Fruit fly (Drosophila melanogaster): ENCODE data around the gene Mnt.

Mnt gene

dm6 chrX:3740725-3741440, 69.3 kb downstream of the Mnt start (continued):
- TF ChIP-seq CG5180 (GFP tag; optimal IDR thresholded peaks at IDR 0.05) (peak; percentile 69), CG31441 (GFP tag; IDR thresholded peaks at IDR 0.05) (no peak), slp2 (GFP tag; optimal IDR thresholded peaks at IDR 0.05) (no peak), schlank (tag; optimal IDR thresholded peaks at IDR 0.05) (no peak), gce (GFP tag; IDR thresholded peaks at IDR 0.05) (peak; percentile 45; the same call in 1 of the 3 replicates), CG7271 (tag; optimal IDR thresholded peaks at IDR 0.05) (no peak), C15 (GFP tag; IDR thresholded peaks at IDR 0.05) (no peak), so (GFP tag; IDR thresholded peaks at IDR 0.05) (peak; percentile 54; the same call in 1 of the 3 replicates), Nf-YC (tag; optimal IDR thresholded peaks at IDR 0.05) (no peak), Eip74EF (GFP tag; optimal IDR thresholded peaks at IDR 0.05) (no peak), GATAe (GFP tag; conservative IDR thresholded peaks at IDR 0.05) (no peak), CG10979 (tag; optimal IDR thresholded peaks at IDR 0.05) (no peak), CG31365 (tag; optimal IDR thresholded peaks at IDR 0.05) (peak; percentile 43), Mad (GFP tag; optimal IDR thresholded peaks at IDR 0.05) (no peak), fd3F (GFP tag; optimal IDR thresholded peaks at IDR 0.05) (no peak), jing (GFP tag; optimal IDR thresholded peaks at IDR 0.05) (no peak), amos (GFP tag; IDR thresholded peaks at IDR 0.05; ENCODE audit: partially characterized antibody) (peak; percentile 33; the same call in 1 of the 2 replicates), Sox100B (GFP tag; optimal IDR thresholded peaks at IDR 0.05) (no peak), CG8765 (GFP tag; IDR thresholded peaks at IDR 0.05) (no peak), CG10654 (GFP tag; optimal IDR thresholded peaks at IDR 0.05) (no peak), CG7556 (GFP tag; optimal IDR thresholded peaks at IDR 0.05) (no peak), CG3163 (GFP tag; optimal IDR thresholded peaks at IDR 0.05) (peak; percentile 57), CG32772 (GFP tag; IDR thresholded peaks at IDR 0.05) (no peak), CG4360 (GFP tag; IDR thresholded peaks at IDR 0.05) (peak; percentile 64), CG6791 (GFP tag; IDR thresholded peaks at IDR 0.05; ENCODE audit: partially characterized antibody) (peak; percentile 69; the same call in 2 of the 3 replicates), CTCF (GFP tag; optimal IDR thresholded peaks at IDR 0.05) (peak; percentile 93), vnd (GFP tag; IDR thresholded peaks at IDR 0.05; ENCODE audit: partially characterized antibody) (0 out of 3 replicates have a peak, but pooled peaks have one; percentile 26), lov (optimal IDR thresholded peaks at IDR 0.05) (no peak), lov (GFP tag; IDR thresholded peaks at IDR 0.05) (no peak), Dll (GFP tag; IDR thresholded peaks at IDR 0.05; ENCODE audit: partially characterized antibody) (peak; percentile 55; the same call in 1 of the 4 replicates), psq (GFP tag; optimal IDR thresholded peaks at IDR 0.05) (no peak), CG9932 (GFP tag; IDR thresholded peaks at IDR 0.05) (no peak), dati (GFP tag; IDR thresholded peaks at IDR 0.05) (0 out of 2 replicates have a peak, but pooled peaks have one; percentile 12), CG9876 (GFP tag; optimal IDR thresholded peaks at IDR 0.05) (no peak), CG14014 (GFP tag; IDR thresholded peaks at IDR 0.05) (no peak; the same call in 1 of the 2 replicates), CG13624 (GFP tag; optimal IDR thresholded peaks at IDR 0.05) (no peak), Sin3A (optimal IDR thresholded peaks at IDR 0.05) (no peak), lilli (GFP tag; optimal IDR thresholded peaks at IDR 0.05) (no peak), dm (GFP tag; optimal IDR thresholded peaks at IDR 0.05) (peak; percentile 27), Pdp1 (GFP tag; optimal IDR thresholded peaks at IDR 0.05) (peak; percentile 9 to 46), CG30403 (GFP tag; optimal IDR thresholded peaks at IDR 0.05) (peak; percentile 14), toy (GFP tag; IDR thresholded peaks at IDR 0.05) (no peak), CG10209 (GFP tag; optimal IDR thresholded peaks at IDR 0.05) (no peak), Neu2 (GFP tag; optimal IDR thresholded peaks at IDR 0.05; ENCODE audit: borderline replicate concordance) (no peak), sr (GFP tag; IDR thresholded peaks at IDR 0.05) (no peak), CG5245 (GFP tag; optimal IDR thresholded peaks at IDR 0.05) (no peak), CG15601 (tag; optimal IDR thresholded peaks at IDR 0.05) (no peak), CG2120 (GFP tag; optimal IDR thresholded peaks at IDR 0.05) (no peak), E2f1 (GFP tag; IDR thresholded peaks at IDR 0.05) (no peak), CG15269 (tag; optimal IDR thresholded peaks at IDR 0.05) (no peak), CG11085 (GFP tag; IDR thresholded peaks at IDR 0.05) (no peak)
